Fruit fly (Drosophila melanogaster) whole organism, prepupa: ENCODE results near the gene CG31415.

Source experiments
- CG10631 ChIP-seq: fragments of 200-800 bp; sonication (Bioruptor generic); optimal IDR thresholded peaks from 2 replicates; lab custom pipeline; 2016; ENCODE audit warnings: missing biosample characterization, missing genetic modification characterization
- CG10669 ChIP-seq: fragments of 200-800 bp; sonication (Bioruptor generic); optimal IDR thresholded peaks from 3 replicates; lab custom pipeline; 2018; ENCODE audit warnings: missing biosample characterization, mild to moderate bottlenecking, missing genetic modification characterization, moderate library complexity
- CG11294 ChIP-seq: fragments of 200-800 bp; sonication (Bioruptor generic); IDR thresholded peaks from 2 replicates; pipeline ENCODE4 v1.3.6; 2022; ENCODE audit warnings: missing biosample characterization, missing genetic modification characterization
- CG11762 ChIP-seq: fragments of 200-800 bp; sonication (Bioruptor generic); optimal IDR thresholded peaks from 3 replicates; lab custom pipeline; 2016; ENCODE audit warnings: missing biosample characterization, missing genetic modification characterization; ENCODE audit not compliant: insufficient read depth
- CG15336 ChIP-seq: fragments of 200-800 bp; sonication (Bioruptor generic); IDR thresholded peaks from 2 replicates; pipeline ENCODE4 v1.3.6; 2022; ENCODE audit warnings: missing biosample characterization, missing genetic modification characterization
- CG1621 ChIP-seq: fragments of 200-800 bp; sonication (Bioruptor generic); optimal IDR thresholded peaks from 3 replicates; lab custom pipeline; 2018; ENCODE audit warnings: missing biosample characterization, mild to moderate bottlenecking, missing genetic modification characterization
- CG3032 ChIP-seq: fragments of 200-800 bp; optimal IDR thresholded peaks from 2 replicates; lab custom pipeline; 2019; ENCODE audit warnings: missing biosample characterization, mild to moderate bottlenecking, missing genetic modification characterization, moderate library complexity
- CG31627 ChIP-seq: fragments of 200-800 bp; sonication (Bioruptor generic); optimal IDR thresholded peaks from 3 replicates; lab custom pipeline; 2016; ENCODE audit warnings: missing biosample characterization, missing genetic modification characterization
- CG32006 ChIP-seq: fragments of 200-800 bp; sonication (Bioruptor generic); optimal IDR thresholded peaks from 3 replicates; lab custom pipeline; 2017; ENCODE audit warnings: missing biosample characterization, mild to moderate bottlenecking, missing genetic modification characterization
- CG34406 ChIP-seq: fragments of 200-800 bp; sonication (Bioruptor generic); optimal IDR thresholded peaks from 3 replicates; lab custom pipeline; 2016; ENCODE audit warnings: missing biosample characterization, missing genetic modification characterization
- CG4318 ChIP-seq: fragments of 200-800 bp; sonication (Bioruptor generic); optimal IDR thresholded peaks from 3 replicates; lab custom pipeline; 2017; ENCODE audit warnings: missing biosample characterization, mild to moderate bottlenecking, missing genetic modification characterization
- CG6276 ChIP-seq: fragments of 200-800 bp; sonication (Bioruptor generic); optimal IDR thresholded peaks from 2 replicates; lab custom pipeline; 2017; ENCODE audit warnings: missing biosample characterization, mild to moderate bottlenecking, missing genetic modification characterization
- CG6792 ChIP-seq: fragments of 200-800 bp; sonication (Bioruptor generic); optimal IDR thresholded peaks from 3 replicates; lab custom pipeline; 2016; ENCODE audit warnings: missing biosample characterization, missing genetic modification characterization
- CG6808 ChIP-seq: fragments of 200-800 bp; sonication (Bioruptor generic); optimal IDR thresholded peaks from 3 replicates; lab custom pipeline; 2017; ENCODE audit warnings: missing biosample characterization, missing genetic modification characterization, mild to moderate bottlenecking, moderate library complexity, missing genetic modification reagents
- CG6854 ChIP-seq: fragments of 200-800 bp; sonication (Bioruptor generic); optimal IDR thresholded peaks from 2 replicates; lab custom pipeline; 2017; ENCODE audit warnings: missing biosample characterization, mild to moderate bottlenecking, missing genetic modification characterization
- CG7368 ChIP-seq: fragments of 200-800 bp; sonication (Bioruptor generic); optimal IDR thresholded peaks from 3 replicates; lab custom pipeline; 2016; ENCODE audit warnings: missing biosample characterization, missing genetic modification characterization
- CG8319 ChIP-seq: fragments of 200-800 bp; sonication (Bioruptor generic); optimal IDR thresholded peaks from 3 replicates; lab custom pipeline; 2016; ENCODE audit warnings: missing biosample characterization, missing genetic modification characterization
- CG8632 ChIP-seq: fragments of 200-800 bp; sonication (Bioruptor generic); optimal IDR thresholded peaks from 3 replicates; lab custom pipeline; 2016; ENCODE audit warnings: missing biosample characterization, missing genetic modification characterization
- CG9139 ChIP-seq: fragments of 200-800 bp; sonication (Bioruptor generic); optimal IDR thresholded peaks from 3 replicates; lab custom pipeline; 2017; ENCODE audit warnings: missing biosample characterization, mild to moderate bottlenecking, missing genetic modification characterization
- Eip78C ChIP-seq: fragments of 200-800 bp; sonication (Bioruptor generic); peaks from one replicate; lab custom pipeline; 2016; ENCODE audit warnings: missing biosample characterization, missing genetic modification characterization
- Eip93F ChIP-seq: fragments of 200-800 bp; sonication (Bioruptor generic); optimal IDR thresholded peaks from 2 replicates; lab custom pipeline; 2016; ENCODE audit warnings: missing biosample characterization, mild to moderate bottlenecking, missing genetic modification characterization
- Ets96B ChIP-seq: fragments of 200-800 bp; optimal IDR thresholded peaks from 2 replicates; lab custom pipeline; 2019; ENCODE audit warnings: missing biosample characterization, mild to moderate bottlenecking, missing genetic modification characterization, moderate library complexity
- Gug ChIP-seq: fragments of 200-800 bp; sonication (Bioruptor generic); IDR thresholded peaks from 2 replicates; pipeline ENCODE4 v1.3.6; 2022; ENCODE audit warnings: missing biosample characterization, missing genetic modification characterization
- Hr39 ChIP-seq: fragments of 200-800 bp; sonication (Bioruptor generic); optimal IDR thresholded peaks from 2 replicates; lab custom pipeline; 2016; ENCODE audit warnings: missing biosample characterization, missing genetic modification characterization
- Hr4 ChIP-seq: fragments of 200-800 bp; sonication (Bioruptor generic); optimal IDR thresholded peaks from 3 replicates; lab custom pipeline; 2016; ENCODE audit warnings: missing biosample characterization, missing genetic modification characterization
- Lpt ChIP-seq: fragments of 200-800 bp; sonication (Bioruptor generic); optimal IDR thresholded peaks from 3 replicates; lab custom pipeline; 2016; ENCODE audit warnings: missing biosample characterization, missing genetic modification characterization
- Met ChIP-seq: fragments of 200-800 bp; sonication (Bioruptor generic); optimal IDR thresholded peaks from 3 replicates; lab custom pipeline; 2016; ENCODE audit warnings: missing biosample characterization, missing genetic modification characterization
- Smox ChIP-seq: fragments of 200-800 bp; sonication (Bioruptor generic); optimal IDR thresholded peaks from 3 replicates; lab custom pipeline; 2016; ENCODE audit warnings: missing biosample characterization, missing genetic modification characterization
- Sox14 ChIP-seq: fragments of 200-800 bp; sonication (Bioruptor generic); optimal IDR thresholded peaks from 3 replicates; lab custom pipeline; 2016; ENCODE audit warnings: missing biosample characterization, missing genetic modification characterization
- Sox15 ChIP-seq: fragments of 200-800 bp; sonication (Bioruptor generic); optimal IDR thresholded peaks from 3 replicates; lab custom pipeline; 2016; ENCODE audit warnings: missing biosample characterization, missing genetic modification characterization
- acj6 ChIP-seq: fragments of 200-800 bp; sonication (Bioruptor generic); optimal IDR thresholded peaks from 3 replicates; lab custom pipeline; 2016; ENCODE audit warnings: missing biosample characterization, missing genetic modification characterization
- cyc ChIP-seq: fragments of 200-800 bp; sonication (Bioruptor generic); optimal IDR thresholded peaks from 3 replicates; lab custom pipeline; 2016; ENCODE audit warnings: missing biosample characterization, missing genetic modification characterization
- dsx ChIP-seq: fragments of 200-800 bp; optimal IDR thresholded peaks from 3 replicates; lab custom pipeline; 2019; ENCODE audit warnings: missing biosample characterization, mild to moderate bottlenecking, missing genetic modification characterization, moderate library complexity; ENCODE audit not compliant: poor library complexity, severe bottlenecking
- eg ChIP-seq: fragments of 200-800 bp; sonication (Bioruptor generic); IDR thresholded peaks from 3 replicates; pipeline ENCODE4 v1.3.6; 2022; ENCODE audit warnings: missing biosample characterization, missing genetic modification characterization
- fd85E ChIP-seq: fragments of 200-800 bp; sonication (Bioruptor generic); optimal IDR thresholded peaks from 3 replicates; lab custom pipeline; 2016; ENCODE audit warnings: missing biosample characterization, missing genetic modification characterization
- fkh ChIP-seq: fragments of 200-800 bp; sonication (Bioruptor generic); optimal IDR thresholded peaks from 3 replicates; lab custom pipeline; 2017; ENCODE audit warnings: missing biosample characterization, mild to moderate bottlenecking, missing genetic modification characterization, moderate library complexity
- net ChIP-seq: fragments of 200-800 bp; sonication (Bioruptor generic); optimal IDR thresholded peaks from 3 replicates; lab custom pipeline; 2016; ENCODE audit warnings: missing biosample characterization, missing genetic modification characterization
- pdm3 ChIP-seq: fragments of 200-800 bp; sonication (Bioruptor generic); optimal IDR thresholded peaks from 3 replicates; lab custom pipeline; 2016; ENCODE audit warnings: missing biosample characterization, missing genetic modification characterization
- ss ChIP-seq, 2 experiments: fragments of 200-800 bp; sonication (Bioruptor generic); optimal IDR thresholded peaks; 2 replicates in 1 of 2; 3 replicates in 1 of 2; lab custom pipeline; 2017 to 2018; ENCODE audit warnings: mild to moderate bottlenecking in 2 of 2, missing biosample characterization in 2 of 2, missing genetic modification characterization in 2 of 2, moderate library complexity in 1 of 2
- svp ChIP-seq: fragments of 200-800 bp; sonication (Bioruptor generic); peaks from one replicate; lab custom pipeline; 2016; ENCODE audit warnings: missing biosample characterization, missing genetic modification characterization
- topi ChIP-seq: fragments of 200-800 bp; sonication (Bioruptor generic); optimal IDR thresholded peaks from 3 replicates; lab custom pipeline; 2016; ENCODE audit warnings: missing biosample characterization, missing genetic modification characterization
- vri ChIP-seq: fragments of 200-800 bp; sonication (Bioruptor generic); optimal IDR thresholded peaks from 3 replicates; lab custom pipeline; 2016; ENCODE audit warnings: missing biosample characterization, mild to moderate bottlenecking, missing genetic modification characterization

Gene CG31415

DNA sequence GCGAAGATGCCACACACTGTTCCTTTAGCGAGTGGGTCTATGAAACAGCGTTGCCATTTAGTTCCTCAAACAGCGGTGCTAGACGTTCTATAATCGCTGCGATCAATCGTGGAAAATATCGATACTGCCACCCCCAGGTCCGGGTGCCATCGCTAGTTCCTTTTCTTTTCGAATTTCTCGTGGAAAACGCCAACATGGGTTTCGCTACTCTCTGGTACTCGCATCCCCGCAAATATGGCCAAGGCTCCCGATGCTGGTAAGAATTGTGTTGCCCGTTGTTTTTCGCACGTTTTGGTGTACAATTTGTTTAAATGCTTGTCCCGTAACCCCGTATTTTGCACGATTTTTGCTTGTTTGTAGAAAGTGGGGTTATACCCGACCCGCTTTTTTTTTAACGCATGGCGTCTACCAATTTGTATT is 34.6 kb downstream of the CG31415 start, which contains the start of gene RpS29 (continued):
- TF ChIP-seq Sox14, result peak; percentile 62
- TF ChIP-seq Lpt (GFP tag; lab: Kevin White, UChicago), result no peak
- no peak for TF ChIP-seq CG11762 (GFP tag; lab: Kevin White, UChicago)
- TF ChIP-seq CG9139 (GFP tag; lab: Kevin White, UChicago), result peak; percentile 34
- no peak for TF ChIP-seq CG4318 (GFP tag; lab: Kevin White, UChicago)
- TF ChIP-seq acj6 (GFP tag; lab: Kevin White, UChicago), result peak; percentile 55
- peak; percentile 47 for TF ChIP-seq CG3032
- TF ChIP-seq Ets96B (tag; lab: Kevin White, UChicago), result no peak
- no peak for TF ChIP-seq Met
- TF ChIP-seq CG8632 (GFP tag; lab: Kevin White, UChicago), result no peak
- peak; percentile 55 for TF ChIP-seq pdm3 (GFP tag; lab: Kevin White, UChicago)
- TF ChIP-seq Hr4, result peak; percentile 22
- TF ChIP-seq CG1621 (tag; lab: Kevin White, UChicago), result peak; percentile 72
- no peak for TF ChIP-seq CG8319 (GFP tag; lab: Kevin White, UChicago)
- no peak for TF ChIP-seq fkh (GFP tag; lab: Kevin White, UChicago)
- no peak for TF ChIP-seq Gug (GFP tag; lab: Robert Waterston, UW)
- TF ChIP-seq CG7368 (GFP tag; lab: Kevin White, UChicago), result peak; percentile 49
- TF ChIP-seq cyc (GFP tag; lab: Kevin White, UChicago), result peak; percentile 73
- peak; percentile 10 for TF ChIP-seq CG10669
- peak; percentile 36 for TF ChIP-seq CG10631 (GFP tag; lab: Kevin White, UChicago)
- TF ChIP-seq Hr39 (GFP tag; lab: Kevin White, UChicago), result peak; percentile 65
- peak; percentile 76 for TF ChIP-seq topi (GFP tag; lab: Kevin White, UChicago)
- peak; percentile 34 for TF ChIP-seq net (GFP tag; lab: Kevin White, UChicago)
- no peak for TF ChIP-seq CG15336 (GFP tag; lab: Robert Waterston, UW)
- peak; percentile 42 for TF ChIP-seq CG6808 (GFP tag; lab: Kevin White, UChicago)
- no peak for TF ChIP-seq fd85E (GFP tag; lab: Kevin White, UChicago)
- peak; percentile 67 for TF ChIP-seq svp (GFP tag; lab: Kevin White, UChicago)
- peak; percentile 8 for TF ChIP-seq CG34406
- peak; percentile 5 for TF ChIP-seq dsx (GFP tag; lab: Kevin White, UChicago)
- TF ChIP-seq CG32006 (GFP tag; lab: Kevin White, UChicago), result no peak
- peak; percentile 32 for TF ChIP-seq vri (GFP tag; lab: Kevin White, UChicago)
- TF ChIP-seq ss (GFP tag; optimal IDR thresholded peaks at IDR 0.05; lab: Kevin White, UChicago), result peak; percentile 38 to 71
- TF ChIP-seq Smox (GFP tag; lab: Kevin White, UChicago), result no peak
- peak; percentile 79 for TF ChIP-seq Eip78C (GFP tag; lab: Kevin White, UChicago)
- peak; percentile 33 for TF ChIP-seq Sox15 (GFP tag; lab: Kevin White, UChicago)
- TF ChIP-seq CG6854 (GFP tag; lab: Kevin White, UChicago), result peak; percentile 74
- peak; percentile 76 for TF ChIP-seq CG31627
- no peak for TF ChIP-seq CG11294 (GFP tag; lab: Robert Waterston, UW)
- no peak for TF ChIP-seq Eip93F (GFP tag; lab: Kevin White, UChicago)

DNA sequence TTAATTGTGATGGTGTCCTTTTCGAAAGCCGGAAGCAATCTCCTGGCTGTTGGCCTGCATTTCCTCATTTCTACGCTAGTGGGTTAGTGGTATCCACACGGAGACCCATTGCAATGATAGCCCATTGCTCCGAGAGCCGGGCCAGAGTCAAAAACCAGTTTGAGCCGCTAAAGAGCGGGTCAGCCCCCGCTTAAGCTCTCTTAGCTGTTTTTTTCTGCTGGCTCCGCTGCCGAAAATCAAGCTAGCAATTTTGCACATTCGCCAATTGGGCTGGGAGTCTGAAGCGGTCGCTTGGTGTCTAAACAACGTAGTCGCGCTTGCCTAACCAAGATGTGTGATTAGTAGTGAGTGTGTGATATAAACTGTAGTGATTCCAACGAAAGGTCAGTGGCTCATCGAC is 36.4 kb downstream of the CG31415 start, which contains the start of gene CG12947:
CG12947 (plus strand) TSS at position 301 of the 400 bp plus-strand sequence.
- TF ChIP-seq CG6276 (GFP tag; lab: Kevin White, UChicago) (peak; percentile 12), Eip78C (GFP tag; lab: Kevin White, UChicago) (peak; percentile 65), CG1621 (tag; lab: Kevin White, UChicago) (peak; percentile 1), Met (no peak), CG6792 (GFP tag; lab: Kevin White, UChicago) (no peak), eg (0 out of 3 replicates have a peak, but pooled peaks have one; percentile 22), CG15336 (GFP tag; lab: Robert Waterston, UW) (peak; percentile 27; the same call in 1 of the 2 replicates)
- TF ChIP-seq, all 60 proteins: peak for 5
